Worm (Caenorhabditis elegans) whole organism, young adult: ENCODE data around the gene ptr-1.
A peak's percentile ranks its signal among the peaks of the same experiment; 100 is the strongest.

Source experiments
- B0019.2 ChIP-seq: fragments of 200-800 bp; sonication (Bioruptor generic); conservative IDR thresholded peaks from 2 replicates; pipeline ENCODE4 v1.3.6; 2022; ENCODE audit warnings: missing genetic modification reagents, missing genetic modification characterization, missing compliant biosample characterization
- B0336.3 ChIP-seq: fragments of 200-800 bp; sonication (Bioruptor generic); IDR thresholded peaks from 2 replicates; pipeline ENCODE4 v1.3.6; 2022; ENCODE audit warnings: missing genetic modification characterization, missing compliant biosample characterization
- D2030.7 ChIP-seq: fragments of 200-800 bp; sonication (Bioruptor generic); IDR thresholded peaks from 2 replicates; pipeline ENCODE4 v1.3.6; 2022; ENCODE audit warnings: missing genetic modification reagents, missing genetic modification characterization, missing compliant biosample characterization
- F33H1.4 ChIP-seq: fragments of 200-800 bp; sonication (Bioruptor generic); IDR thresholded peaks from 2 replicates; pipeline ENCODE4 v1.3.6; 2022; ENCODE audit warnings: missing genetic modification reagents, missing genetic modification characterization, missing compliant biosample characterization
- F52B5.7 ChIP-seq: sonication (generic microtip); optimal IDR thresholded peaks from 2 replicates; lab custom pipeline; 2016; ENCODE audit warnings: mild to moderate bottlenecking, missing genetic modification characterization, missing compliant biosample characterization
- K11D2.4 ChIP-seq: fragments of 200-800 bp; sonication (Bioruptor generic); IDR thresholded peaks from 2 replicates; pipeline ENCODE4 v1.3.6; 2022; ENCODE audit warnings: missing genetic modification reagents, missing genetic modification characterization, missing compliant biosample characterization
- K12H6.12 ChIP-seq: fragments of 200-800 bp; sonication (Bioruptor generic); optimal IDR thresholded peaks from 2 replicates; lab custom pipeline; 2018; ENCODE audit warnings: mild to moderate bottlenecking, missing genetic modification characterization, missing compliant biosample characterization
- Y53F4B.3 ChIP-seq: fragments of 200-800 bp; sonication (Bioruptor generic); IDR thresholded peaks from 2 replicates; pipeline ENCODE4 v1.3.6; 2022; ENCODE audit warnings: missing genetic modification reagents, missing genetic modification characterization, missing compliant biosample characterization
- ama-1 ChIP-seq, 3 experiments: fragments of 150-350 bp in 1 of 3; sonication (generic microtip) in 2 of 3; optimal IDR thresholded peaks; 2 replicates each; lab custom pipeline; 2014 to 2018; ENCODE audit warnings: missing biosample characterization in 2 of 3, missing genetic modification characterization in 2 of 3, missing genetic modification reagents in 2 of 3
- aptf-2 ChIP-seq: fragments of 200-800 bp; sonication (Bioruptor generic); conservative IDR thresholded peaks from 2 replicates; pipeline ENCODE4 v1.3.6; 2022; ENCODE audit warnings: missing genetic modification reagents, missing genetic modification characterization, missing compliant biosample characterization
- aptf-3 ChIP-seq: fragments of 200-800 bp; sonication (Bioruptor generic); IDR thresholded peaks from 2 replicates; pipeline ENCODE4 v1.3.6; 2022; ENCODE audit warnings: missing genetic modification characterization, missing compliant biosample characterization
- atf-7 ChIP-seq: sonication (generic microtip); optimal IDR thresholded peaks from 2 replicates; lab custom pipeline; 2017; ENCODE audit warnings: mild to moderate bottlenecking, missing genetic modification characterization, missing compliant biosample characterization
- athp-1 ChIP-seq: sonication (generic microtip); optimal IDR thresholded peaks from 2 replicates; lab custom pipeline; 2017; ENCODE audit warnings: mild to moderate bottlenecking, missing genetic modification characterization, missing compliant biosample characterization
- attf-5 ChIP-seq: fragments of 200-800 bp; sonication (Bioruptor generic); optimal IDR thresholded peaks from 2 replicates; lab custom pipeline; 2018; ENCODE audit warnings: mild to moderate bottlenecking, missing genetic modification characterization, missing compliant biosample characterization
- ceh-100 ChIP-seq: fragments of 200-800 bp; sonication (Bioruptor generic); IDR thresholded peaks from 2 replicates; pipeline ENCODE4 v1.3.6; 2022; ENCODE audit warnings: missing genetic modification reagents, missing genetic modification characterization, missing compliant biosample characterization
- ceh-27 ChIP-seq: fragments of 200-800 bp; sonication (Bioruptor generic); optimal IDR thresholded peaks from 2 replicates; lab custom pipeline; 2018; ENCODE audit warnings: mild to moderate bottlenecking, missing genetic modification characterization, moderate library complexity, missing compliant biosample characterization
- ceh-40 ChIP-seq: fragments of 200-800 bp; sonication (Bioruptor generic); IDR thresholded peaks from 2 replicates; pipeline ENCODE4 v1.3.6; 2022; ENCODE audit warnings: missing genetic modification characterization, missing compliant biosample characterization
- ceh-79 ChIP-seq: sonication (generic microtip); optimal IDR thresholded peaks from 2 replicates; lab custom pipeline; 2017; ENCODE audit warnings: mild to moderate bottlenecking, missing genetic modification characterization, missing compliant biosample characterization
- egrh-3 ChIP-seq: fragments of 200-800 bp; sonication (Bioruptor generic); IDR thresholded peaks from 2 replicates; pipeline ENCODE4 v1.3.6; 2022; ENCODE audit warnings: missing genetic modification reagents, missing genetic modification characterization, missing compliant biosample characterization
- hsf-1 ChIP-seq: fragments of 200-800 bp; sonication (Bioruptor generic); IDR thresholded peaks from 2 replicates; pipeline ENCODE4 v1.3.6; 2022; ENCODE audit warnings: missing genetic modification reagents, missing genetic modification characterization, missing compliant biosample characterization
- let-607 ChIP-seq, 2 experiments: fragments of 200-800 bp in 1 of 2; sonication (Bioruptor generic) in 1 of 2; sonication (generic microtip) in 1 of 2; optimal IDR thresholded peaks; 2 replicates each; lab custom pipeline; 2016 to 2018; ENCODE audit warnings: mild to moderate bottlenecking in 2 of 2, missing compliant biosample characterization in 2 of 2, missing genetic modification characterization in 2 of 2, moderate library complexity in 2 of 2, missing genotype in 1 of 2
- lin-26 ChIP-seq: fragments of 200-800 bp; sonication (Bioruptor generic); IDR thresholded peaks from 2 replicates; pipeline ENCODE4 v1.3.6; 2022; ENCODE audit warnings: missing genetic modification reagents, missing genetic modification characterization, missing compliant biosample characterization
- lin-35 ChIP-seq, 3 experiments: fragments of 150-350 bp in 2 of 3; sonication (generic microtip) in 1 of 3; optimal IDR thresholded peaks; 2 replicates each; lab custom pipeline; 2014 to 2018; ENCODE audit warnings: missing biosample characterization in 3 of 3, missing genetic modification characterization in 3 of 3, missing genetic modification reagents in 3 of 3
- lsl-1 ChIP-seq: fragments of 200-800 bp; sonication (Bioruptor generic); optimal IDR thresholded peaks from 2 replicates; lab custom pipeline; 2018; ENCODE audit warnings: mild to moderate bottlenecking, missing genetic modification characterization, moderate library complexity, missing compliant biosample characterization
- madf-3 ChIP-seq: fragments of 200-800 bp; sonication (Bioruptor generic); IDR thresholded peaks from 2 replicates; pipeline ENCODE4 v1.3.6; 2022; ENCODE audit warnings: missing genetic modification reagents, missing genetic modification characterization, missing compliant biosample characterization
- madf-6 ChIP-seq: fragments of 200-800 bp; sonication (Bioruptor generic); IDR thresholded peaks from 2 replicates; pipeline ENCODE4 v1.3.6; 2022; ENCODE audit warnings: missing genetic modification reagents, missing genetic modification characterization, missing compliant biosample characterization
- mxl-1 ChIP-seq: sonication (generic microtip); optimal IDR thresholded peaks from 2 replicates; lab custom pipeline; 2016; ENCODE audit warnings: missing genetic modification characterization, missing compliant biosample characterization
- nhr-179 ChIP-seq: sonication (generic microtip); optimal IDR thresholded peaks from 2 replicates; lab custom pipeline; 2016; ENCODE audit warnings: mild to moderate bottlenecking, missing genetic modification characterization, missing compliant biosample characterization
- nhr-27 ChIP-seq: fragments of 200-800 bp; sonication (Bioruptor generic); optimal IDR thresholded peaks from 2 replicates; lab custom pipeline; 2018; ENCODE audit warnings: mild to moderate bottlenecking, missing genetic modification characterization, moderate library complexity, missing compliant biosample characterization
- nhr-80 ChIP-seq: sonication (generic microtip); optimal IDR thresholded peaks from 2 replicates; lab custom pipeline; 2016; ENCODE audit warnings: missing genetic modification characterization, missing compliant biosample characterization
- snpc-1.1 ChIP-seq: sonication (generic microtip); optimal IDR thresholded peaks from 2 replicates; lab custom pipeline; 2017; ENCODE audit warnings: missing genetic modification characterization, mild to moderate bottlenecking, missing compliant biosample characterization, antibody characterized with exemption, moderate library complexity, missing genotype, missing genetic modification reagents; ENCODE audit not compliant: insufficient read depth
- snpc-1.3 ChIP-seq: sonication (generic microtip); optimal IDR thresholded peaks from 2 replicates; lab custom pipeline; 2017; ENCODE audit warnings: missing genetic modification characterization, mild to moderate bottlenecking, missing compliant biosample characterization, antibody characterized with exemption, moderate library complexity, missing genotype, missing genetic modification reagents; ENCODE audit not compliant: insufficient read depth
- sptf-2 ChIP-seq: fragments of 200-800 bp; sonication (Bioruptor generic); optimal IDR thresholded peaks from 2 replicates; lab custom pipeline; 2018; ENCODE audit warnings: mild to moderate bottlenecking, missing genetic modification characterization, missing compliant biosample characterization
- unc-130 ChIP-seq: sonication (generic microtip); optimal IDR thresholded peaks from 2 replicates; lab custom pipeline; 2016; ENCODE audit warnings: missing genetic modification reagents, missing genetic modification characterization, missing compliant biosample characterization
- ztf-22 ChIP-seq: fragments of 200-800 bp; sonication (Bioruptor generic); optimal IDR thresholded peaks from 2 replicates; lab custom pipeline; 2018; ENCODE audit warnings: mild to moderate bottlenecking, missing genetic modification characterization, moderate library complexity, missing compliant biosample characterization

The ptr-1 gene

ce11 chrV:9220444-9220843 is 38.9 kb upstream of the ptr-1 start (continued):
- no peak for TF ChIP-seq egrh-3 (GFP tag; lab: Robert Waterston, UW)
- no peak for TF ChIP-seq athp-1 (tag; lab: Kevin White, UChicago)
- no peak for TF ChIP-seq Y53F4B.3
- no peak for TF ChIP-seq ztf-22
- TF ChIP-seq snpc-1.3 = peak; percentile 9
- TF ChIP-seq ama-1 (optimal IDR thresholded peaks at IDR 0.05; lab: Kevin White, UChicago) = no peak
- no peak for TF ChIP-seq ama-1 (GFP tag; optimal IDR thresholded peaks at IDR 0.05; lab: Kevin White, UChicago)
- TF ChIP-seq unc-130 = no peak
- no peak for TF ChIP-seq B0336.3
- no peak for TF ChIP-seq D2030.7 (GFP tag; lab: Robert Waterston, UW)
- no peak for TF ChIP-seq mxl-1 (tag; lab: Kevin White, UChicago)
- no peak for TF ChIP-seq nhr-27 (tag; lab: Kevin White, UChicago)
- TF ChIP-seq attf-5 (GFP tag; lab: Kevin White, UChicago) = no peak
- peak; percentile 25 for TF ChIP-seq lsl-1
- no peak for TF ChIP-seq sptf-2 (GFP tag; lab: Kevin White, UChicago)
- no peak for TF ChIP-seq B0019.2
- no peak for TF ChIP-seq ceh-79
- no peak for TF ChIP-seq F52B5.7 (tag; lab: Kevin White, UChicago)
- no peak for TF ChIP-seq aptf-2 (GFP tag; lab: Robert Waterston, UW)
- no peak for TF ChIP-seq K12H6.12
- TF ChIP-seq aptf-3 (GFP tag; lab: Robert Waterston, UW) = no peak
- TF ChIP-seq ceh-27 = no peak
- TF ChIP-seq ceh-100 (GFP tag; lab: Robert Waterston, UW) = no peak
- no peak for TF ChIP-seq lin-26
- TF ChIP-seq snpc-1.1 (tag; lab: Kevin White, UChicago) = no peak
- TF ChIP-seq atf-7 (tag; lab: Kevin White, UChicago) = no peak
- TF ChIP-seq F33H1.4 (GFP tag; lab: Robert Waterston, UW) = no peak
- TF ChIP-seq K11D2.4 (GFP tag; lab: Robert Waterston, UW) = no peak
- no peak for TF ChIP-seq hsf-1 (GFP tag; lab: Robert Waterston, UW)
- no peak for TF ChIP-seq lin-35 (GFP tag; optimal IDR thresholded peaks at IDR 0.05; lab: Kevin White, UChicago)
- no peak for TF ChIP-seq ceh-40 (GFP tag; lab: Robert Waterston, UW)
- TF ChIP-seq nhr-179 (tag; lab: Kevin White, UChicago) = no peak

- TF ChIP-seq madf-6 (0 out of 2 replicates have a peak, but pooled peaks have one; percentile 21), madf-3 (GFP tag; lab: Robert Waterston, UW) (0 out of 2 replicates have a peak, but pooled peaks have one; percentile 47), let-607 (tag; optimal IDR thresholded peaks at IDR 0.05; lab: Kevin White, UChicago) (no peak)
Measured at ce11 chrV:9219390-9219733, 37.8 kb upstream of the ptr-1 start.

- no peak for TF ChIP-seq K11D2.4 (GFP tag; lab: Robert Waterston, UW)
- peak; percentile 88 for TF ChIP-seq nhr-80 (tag; lab: Kevin White, UChicago)
- peak; percentile 10 for TF ChIP-seq K12H6.12
- no peak for TF ChIP-seq D2030.7 (GFP tag; lab: Robert Waterston, UW)
Measured at ce11 chrV:9218655-9219389, 37.3 kb upstream of the ptr-1 start.
